Fruit fly (Drosophila melanogaster): ENCODE data around the gene KdelR.

DNA sequence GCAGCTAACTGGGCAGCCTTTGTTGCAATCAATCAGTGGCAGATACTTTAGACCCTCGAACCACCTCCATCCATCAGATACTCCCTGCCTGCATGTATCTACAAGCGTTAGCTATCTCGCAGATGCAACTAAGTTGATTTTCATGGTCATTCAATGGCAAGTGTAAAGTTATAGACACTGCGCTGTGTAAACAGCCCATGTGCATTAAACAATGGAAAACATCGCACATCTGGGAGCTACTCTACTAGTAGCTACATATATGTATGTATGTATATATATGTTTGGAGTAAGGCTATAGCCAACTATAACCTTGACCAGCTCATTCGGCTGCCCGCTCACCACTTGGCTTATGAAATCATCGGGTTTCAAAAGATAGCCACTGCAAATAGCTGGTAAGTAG lies 43.5 kb downstream of the KdelR start:
- TF ChIP-seq CG8478 (optimal IDR thresholded peaks at IDR 0.05) (no peak), CTCF (optimal IDR thresholded peaks at IDR 0.05) (no peak)
